Worm (Caenorhabditis elegans) whole organism, late embryonic: ENCODE data around the gene lron-4.

Source experiments
- T23F11.4 ChIP-seq: fragments of 200-800 bp; sonication (Bioruptor generic); optimal IDR thresholded peaks from 2 replicates; lab custom pipeline; 2018; ENCODE audit warnings: mild to moderate bottlenecking, missing genetic modification characterization, missing compliant biosample characterization
- ama-1 ChIP-seq: fragments of 150-350 bp; optimal IDR thresholded peaks from 2 replicates; lab custom pipeline; 2014
- ceh-2 ChIP-seq: sonication (generic microtip); optimal IDR thresholded peaks from 2 replicates; lab custom pipeline; 2016; ENCODE audit warnings: missing genotype, missing genetic modification characterization, missing compliant biosample characterization
- ceh-22 ChIP-seq: sonication (generic microtip); optimal IDR thresholded peaks from 2 replicates; lab custom pipeline; 2017; ENCODE audit warnings: missing biosample characterization, missing genetic modification characterization
- ceh-31 ChIP-seq: sonication (generic microtip); optimal IDR thresholded peaks from 2 replicates; lab custom pipeline; 2016; ENCODE audit warnings: missing genetic modification characterization, missing compliant biosample characterization
- dmd-4 ChIP-seq: sonication (generic microtip); optimal IDR thresholded peaks from 2 replicates; lab custom pipeline; 2016; ENCODE audit warnings: borderline replicate concordance, missing genetic modification characterization, missing compliant biosample characterization
- elt-4 ChIP-seq: sonication (generic microtip); optimal IDR thresholded peaks from 2 replicates; lab custom pipeline; 2016; ENCODE audit warnings: missing genetic modification characterization, missing compliant biosample characterization
- fax-1 ChIP-seq: sonication (generic microtip); optimal IDR thresholded peaks from 2 replicates; lab custom pipeline; 2016; ENCODE audit warnings: missing genotype, missing genetic modification characterization, missing compliant biosample characterization
- nfya-1 ChIP-seq: sonication (generic microtip); optimal IDR thresholded peaks from 2 replicates; lab custom pipeline; 2017; ENCODE audit warnings: missing genetic modification characterization, mild to moderate bottlenecking, missing compliant biosample characterization, antibody characterized with exemption, moderate library complexity
- nhr-11 ChIP-seq: fragments of 150-350 bp; optimal IDR thresholded peaks from 2 replicates; lab custom pipeline; 2014; ENCODE audit warnings: missing biosample characterization, missing genetic modification characterization
- pat-9 ChIP-seq: fragments of 200-800 bp; sonication (Bioruptor generic); optimal IDR thresholded peaks from 2 replicates; lab custom pipeline; 2018; ENCODE audit warnings: mild to moderate bottlenecking, missing genetic modification characterization, moderate library complexity, missing compliant biosample characterization
- pha-4 ChIP-seq: fragments of 150-350 bp; optimal IDR thresholded peaks from 2 replicates; lab custom pipeline; 2018; ENCODE audit warnings: missing biosample characterization, missing genetic modification reagents, missing genetic modification characterization
- pqm-1 ChIP-seq: sonication (generic microtip); optimal IDR thresholded peaks from 2 replicates; lab custom pipeline; 2016; ENCODE audit warnings: missing genetic modification characterization, missing compliant biosample characterization
- tbx-2 ChIP-seq: sonication (generic microtip); optimal IDR thresholded peaks from 2 replicates; lab custom pipeline; 2016; ENCODE audit warnings: missing genetic modification characterization, missing compliant biosample characterization

DNA sequence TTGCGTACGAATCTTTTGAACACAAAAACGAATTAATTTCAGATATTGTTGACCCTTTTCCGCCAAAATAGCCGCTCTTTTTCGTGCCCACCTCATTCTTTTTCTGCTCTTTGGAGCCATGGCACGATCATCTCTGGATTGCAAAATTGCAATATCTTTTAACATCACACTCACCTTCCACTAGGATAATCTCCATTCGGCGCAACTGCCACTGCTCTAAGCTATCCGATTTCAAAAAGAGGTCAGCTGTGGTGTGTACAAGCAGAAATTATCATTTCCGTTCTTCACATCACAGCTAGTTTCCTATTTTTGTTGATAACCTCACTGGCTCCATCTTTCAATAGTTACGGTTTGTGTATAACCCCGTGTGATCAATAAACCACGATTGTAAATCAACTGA lies 14.7 kb upstream of the lron-4 start:
- TF ChIP-seq tbx-2 (tag; lab: Kevin White, UChicago) (no peak), pat-9 (no peak), dmd-4 (tag; lab: Kevin White, UChicago) (no peak), ceh-31 (no peak), elt-4 (tag; lab: Kevin White, UChicago) (no peak), nhr-11 (tag; lab: Kevin White, UChicago) (no peak), ceh-2 (no peak), ama-1 (lab: Kevin White, UChicago) (no peak), nfya-1 (tag; lab: Kevin White, UChicago) (no peak), pqm-1 (no peak), ceh-22 (no peak), T23F11.4 (GFP tag; lab: Kevin White, UChicago) (no peak), fax-1 (tag; lab: Kevin White, UChicago) (no peak), pha-4 (tag; lab: Kevin White, UChicago) (no peak)
